Fruit fly (Drosophila melanogaster): ENCODE measurements around the gene Hira.
A peak's percentile ranks its signal among the peaks of the same experiment; 100 is the strongest.

Hira gene

DNA sequence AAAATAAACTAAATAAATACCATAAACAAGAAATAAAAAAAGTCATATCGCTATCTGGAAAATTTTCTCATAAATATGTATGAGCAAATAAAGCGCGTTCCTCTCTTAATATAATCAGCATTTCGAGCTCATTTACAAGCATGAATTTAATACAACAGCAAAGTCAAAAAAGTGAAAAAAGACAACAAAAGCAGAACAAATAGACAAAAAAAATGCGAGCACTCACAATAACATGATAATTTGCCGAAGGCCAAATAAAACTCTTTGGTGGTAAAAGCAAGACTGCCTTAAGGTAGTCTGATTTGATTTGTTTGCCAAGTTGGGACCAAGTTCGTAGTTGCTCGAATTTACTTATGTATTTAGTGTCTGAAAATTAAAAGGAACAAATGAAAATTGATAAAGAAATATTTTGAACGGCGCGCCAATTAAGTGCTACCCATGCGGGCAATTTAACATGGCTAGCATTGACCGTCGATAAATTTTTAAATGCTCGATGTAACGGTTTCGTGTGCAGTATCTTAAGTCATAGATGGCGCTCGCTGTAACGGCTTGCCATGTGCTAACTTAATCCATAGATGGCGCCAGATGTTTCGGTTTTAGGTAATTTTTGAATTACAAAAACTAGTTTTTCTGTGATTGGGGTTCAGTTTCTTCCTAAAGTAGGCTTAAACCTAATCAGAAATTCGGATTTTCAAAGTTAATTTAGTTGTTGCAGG is 11.3 kb upstream of the Hira start (continued):
- TF ChIP-seq CG8290 (GFP tag; optimal IDR thresholded peaks at IDR 0.05) = no peak
- TF ChIP-seq CG8290 (tag; optimal IDR thresholded peaks at IDR 0.05) = peak in 1 of 2 experiments; percentile 67
- TF ChIP-seq CG1602 (GFP tag; optimal IDR thresholded peaks at IDR 0.05) = peak; percentile 34
- no peak for TF ChIP-seq nerfin-2 (GFP tag; IDR thresholded peaks at IDR 0.05; ENCODE audit: partially characterized antibody)
- TF ChIP-seq CG14710 (tag; optimal IDR thresholded peaks at IDR 0.05) = peak; percentile 53
- TF ChIP-seq lilli (GFP tag; optimal IDR thresholded peaks at IDR 0.05) = peak; percentile 54
- no peak for TF ChIP-seq CG17912 (GFP tag; optimal IDR thresholded peaks at IDR 0.05)
- no peak for TF ChIP-seq disco-r (GFP tag; optimal IDR thresholded peaks at IDR 0.05)
- TF ChIP-seq Bgb (GFP tag; IDR thresholded peaks at IDR 0.05; ENCODE audit: partially characterized antibody) = peak; percentile 42; the same call in 1 of the 2 replicates
- TF ChIP-seq Hr78 (GFP tag; optimal IDR thresholded peaks at IDR 0.05) = no peak
- TF ChIP-seq D19B (GFP tag; optimal IDR thresholded peaks at IDR 0.05) = no peak
- peak; percentile 100 for TF ChIP-seq Myb (GFP tag; optimal IDR thresholded peaks at IDR 0.05)
- no peak for TF ChIP-seq CrebB (tag; optimal IDR thresholded peaks at IDR 0.05)
- TF ChIP-seq CHES-1-like (GFP tag; optimal IDR thresholded peaks at IDR 0.05) = peak; percentile 73
- peak; percentile 64; the same call in 2 of the 3 replicates for TF ChIP-seq ci (GFP tag; IDR thresholded peaks at IDR 0.05)
- TF ChIP-seq Pdp1 (GFP tag; optimal IDR thresholded peaks at IDR 0.05) = peak; percentile 41 to 72
- TF ChIP-seq sim (GFP tag; IDR thresholded peaks at IDR 0.05) = no peak
- no peak for TF ChIP-seq CG10565 (GFP tag; optimal IDR thresholded peaks at IDR 0.05)
- TF ChIP-seq cato (GFP tag; optimal IDR thresholded peaks at IDR 0.05; ENCODE audit: borderline replicate concordance) = no peak
- peak; percentile 18 for TF ChIP-seq CG17359 (tag; optimal IDR thresholded peaks at IDR 0.05)
- TF ChIP-seq Atf3 (GFP tag; optimal IDR thresholded peaks at IDR 0.05) = no peak
- TF ChIP-seq CG18011 (GFP tag; optimal IDR thresholded peaks at IDR 0.05) = no peak
- TF ChIP-seq MBD-R2 (GFP tag; IDR thresholded peaks at IDR 0.05) = no peak
- TF ChIP-seq CG9609 (GFP tag; optimal IDR thresholded peaks at IDR 0.05) = peak; percentile 22
- no peak for TF ChIP-seq CG43689 (GFP tag; IDR thresholded peaks at IDR 0.05)
- no peak for TF ChIP-seq CG14050 (GFP tag; IDR thresholded peaks at IDR 0.05)
- no peak for TF ChIP-seq BtbVII (GFP tag; optimal IDR thresholded peaks at IDR 0.05)
- no peak for TF ChIP-seq Gsc (GFP tag; IDR thresholded peaks at IDR 0.05)
- no peak for TF ChIP-seq cas (GFP tag; IDR thresholded peaks at IDR 0.05)
- TF ChIP-seq dpn (GFP tag; optimal IDR thresholded peaks at IDR 0.05) = peak; percentile 17 to 30
- no peak for TF ChIP-seq sna (GFP tag; IDR thresholded peaks at IDR 0.05; ENCODE audit: partially characterized antibody)
- TF ChIP-seq gfzf (GFP tag; optimal IDR thresholded peaks at IDR 0.05) = peak; percentile 36
- TF ChIP-seq chif (GFP tag; optimal IDR thresholded peaks at IDR 0.05) = peak in 1 of 2 experiments; percentile 55
- TF ChIP-seq Fer2 (tag; optimal IDR thresholded peaks at IDR 0.05) = no peak
- no peak for TF ChIP-seq sob (GFP tag; IDR thresholded peaks at IDR 0.05)
- TF ChIP-seq vnd (GFP tag; IDR thresholded peaks at IDR 0.05; ENCODE audit: partially characterized antibody) = no peak
- TF ChIP-seq CG2712 (tag; optimal IDR thresholded peaks at IDR 0.05) = peak; percentile 49
- peak; percentile 53; the same call in 1 of the 3 replicates for TF ChIP-seq Opbp (GFP tag; IDR thresholded peaks at IDR 0.05; ENCODE audit: partially characterized antibody)
- TF ChIP-seq CG4730 (GFP tag; IDR thresholded peaks at IDR 0.05) = no peak
- no peak for TF ChIP-seq exex (tag; optimal IDR thresholded peaks at IDR 0.05)
- TF ChIP-seq CG16815 (GFP tag; optimal IDR thresholded peaks at IDR 0.05) = no peak
- TF ChIP-seq Mes4 (GFP tag; optimal IDR thresholded peaks at IDR 0.05) = no peak
- TF ChIP-seq bab2 (GFP tag; optimal IDR thresholded peaks at IDR 0.05) = peak; percentile 4
- TF ChIP-seq esg (GFP tag; conservative IDR thresholded peaks at IDR 0.05) = no peak
- TF ChIP-seq CG42726 (GFP tag; IDR thresholded peaks at IDR 0.05; ENCODE audit: partially characterized antibody) = peak; percentile 64; the same call in 1 of the 2 replicates
- peak; percentile 24; the same call in 1 of the 2 replicates for TF ChIP-seq E2f1 (GFP tag; IDR thresholded peaks at IDR 0.05)
- TF ChIP-seq CG10543 (GFP tag; optimal IDR thresholded peaks at IDR 0.05) = peak; percentile 26
- TF ChIP-seq CG10147 (GFP tag; optimal IDR thresholded peaks at IDR 0.05) = no peak
- 0 out of 3 replicates have a peak, but pooled peaks have one; percentile 25 for TF ChIP-seq dysf (GFP tag; IDR thresholded peaks at IDR 0.05)
